Worm (Caenorhabditis elegans): ENCODE data around the gene msd-2.

Gene msd-2

ce11 chrIV:10059175-10059574 is 30.3 kb downstream of the msd-2 start:
- TF ChIP-seq flt-1 (GFP tag; IDR thresholded peaks at IDR 0.05) (no peak), tab-1 (GFP tag; IDR thresholded peaks at IDR 0.05) (no peak), ztf-23 (GFP tag; IDR thresholded peaks at IDR 0.05) (no peak), ztf-29 (GFP tag; IDR thresholded peaks at IDR 0.05) (no peak), klf-2 (GFP tag; conservative IDR thresholded peaks at IDR 0.05) (no peak), T22C8.4 (GFP tag; IDR thresholded peaks at IDR 0.05) (no peak), med-1 (GFP tag; optimal IDR thresholded peaks at IDR 0.05; ENCODE audit: insufficient read depth) (no peak), ref-1 (GFP tag; conservative IDR thresholded peaks at IDR 0.05) (no peak)

DNA sequence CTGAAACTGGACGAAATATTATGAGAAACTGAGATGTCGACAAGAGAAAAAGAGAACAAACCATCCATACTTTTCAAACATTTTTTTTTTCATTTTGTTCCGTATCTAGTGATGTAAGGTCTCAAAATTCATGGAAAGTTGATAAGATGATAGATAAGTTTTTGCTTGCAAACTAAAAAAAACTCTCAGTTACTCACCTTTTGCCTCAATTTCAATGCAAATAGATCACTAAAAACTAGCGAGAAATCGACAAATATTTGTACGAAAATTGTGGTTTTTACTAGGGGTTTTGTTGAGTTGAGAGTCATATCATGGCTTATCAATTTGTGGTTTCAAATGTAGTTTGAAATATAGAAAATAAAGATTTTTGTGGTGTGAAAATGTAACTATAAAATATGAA is 31.9 kb downstream of the msd-2 start:
- TF ChIP-seq tab-1 (GFP tag; IDR thresholded peaks at IDR 0.05) (no peak), med-1 (GFP tag; optimal IDR thresholded peaks at IDR 0.05; ENCODE audit: insufficient read depth) (no peak), cog-1 (tag; optimal IDR thresholded peaks at IDR 0.05) (no peak), ztf-23 (GFP tag; IDR thresholded peaks at IDR 0.05) (no peak), klf-2 (GFP tag; conservative IDR thresholded peaks at IDR 0.05) (no peak), T22C8.4 (GFP tag; IDR thresholded peaks at IDR 0.05) (no peak)

ce11 chrIV:10062728-10063127 is 33.8 kb downstream of the msd-2 start, which contains the start of gene ipla-7:
ipla-7 (minus strand) TSS chrIV:10062849.
- no peak for TF ChIP-seq cog-1 (tag; optimal IDR thresholded peaks at IDR 0.05)
- TF ChIP-seq ztf-29 (GFP tag; IDR thresholded peaks at IDR 0.05): no peak
- TF ChIP-seq ztf-23 (GFP tag; IDR thresholded peaks at IDR 0.05): no peak
- no peak for TF ChIP-seq klf-2 (GFP tag; conservative IDR thresholded peaks at IDR 0.05)
- TF ChIP-seq ref-1 (GFP tag; conservative IDR thresholded peaks at IDR 0.05): no peak
- no peak for TF ChIP-seq T22C8.4 (GFP tag; IDR thresholded peaks at IDR 0.05)
- TF ChIP-seq flt-1 (GFP tag; IDR thresholded peaks at IDR 0.05): no peak
- no peak for TF ChIP-seq tab-1 (GFP tag; IDR thresholded peaks at IDR 0.05)
- TF ChIP-seq med-1 (GFP tag; optimal IDR thresholded peaks at IDR 0.05; ENCODE audit: insufficient read depth): no peak

DNA sequence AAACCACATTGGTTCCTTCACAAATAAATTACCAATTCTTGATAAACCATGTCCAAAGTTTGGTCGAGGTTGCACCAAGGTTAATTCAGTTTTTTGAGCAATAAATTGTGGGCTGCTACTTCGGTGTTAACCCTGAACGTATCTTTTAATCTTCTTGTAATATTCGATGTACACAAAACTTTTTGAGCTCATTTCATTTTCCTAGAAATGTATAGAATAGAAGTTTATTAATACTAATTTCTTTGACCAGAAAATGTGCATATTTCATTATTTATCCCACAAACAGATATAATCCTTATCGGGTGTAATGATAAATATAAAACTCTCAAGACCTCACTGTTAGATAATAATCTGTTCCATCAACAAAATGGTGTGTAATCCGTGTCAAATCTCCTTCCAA is 35.1 kb downstream of the msd-2 start:
- TF ChIP-seq T22C8.4 (GFP tag; IDR thresholded peaks at IDR 0.05): no peak
- no peak for TF ChIP-seq ztf-23 (GFP tag; IDR thresholded peaks at IDR 0.05)
- no peak for TF ChIP-seq klf-2 (GFP tag; conservative IDR thresholded peaks at IDR 0.05)
- no peak for TF ChIP-seq cog-1 (tag; optimal IDR thresholded peaks at IDR 0.05)
- TF ChIP-seq med-1 (GFP tag; optimal IDR thresholded peaks at IDR 0.05; ENCODE audit: insufficient read depth): no peak
- TF ChIP-seq flt-1 (GFP tag; IDR thresholded peaks at IDR 0.05): no peak
- TF ChIP-seq tab-1 (GFP tag; IDR thresholded peaks at IDR 0.05): no peak
- no peak for TF ChIP-seq ztf-29 (GFP tag; IDR thresholded peaks at IDR 0.05)
- TF ChIP-seq ref-1 (GFP tag; conservative IDR thresholded peaks at IDR 0.05): no peak

ce11 chrIV:10065159-10065558 is 36.3 kb downstream of the msd-2 start:
- TF ChIP-seq med-1 (GFP tag; optimal IDR thresholded peaks at IDR 0.05; ENCODE audit: insufficient read depth) (no peak), ref-1 (GFP tag; conservative IDR thresholded peaks at IDR 0.05) (no peak), cog-1 (tag; optimal IDR thresholded peaks at IDR 0.05) (no peak), ztf-29 (GFP tag; IDR thresholded peaks at IDR 0.05) (no peak), ztf-23 (GFP tag; IDR thresholded peaks at IDR 0.05) (no peak), klf-2 (GFP tag; conservative IDR thresholded peaks at IDR 0.05) (no peak), flt-1 (GFP tag; IDR thresholded peaks at IDR 0.05) (no peak), T22C8.4 (GFP tag; IDR thresholded peaks at IDR 0.05) (no peak), tab-1 (GFP tag; IDR thresholded peaks at IDR 0.05) (no peak)

- TF ChIP-seq tab-1 (GFP tag; IDR thresholded peaks at IDR 0.05) (no peak), ztf-29 (GFP tag; IDR thresholded peaks at IDR 0.05) (no peak), ztf-23 (GFP tag; IDR thresholded peaks at IDR 0.05) (no peak), flt-1 (GFP tag; IDR thresholded peaks at IDR 0.05) (no peak), cog-1 (tag; optimal IDR thresholded peaks at IDR 0.05) (no peak), klf-2 (GFP tag; conservative IDR thresholded peaks at IDR 0.05) (no peak), ref-1 (GFP tag; conservative IDR thresholded peaks at IDR 0.05) (no peak), T22C8.4 (GFP tag; IDR thresholded peaks at IDR 0.05) (no peak), med-1 (GFP tag; optimal IDR thresholded peaks at IDR 0.05; ENCODE audit: insufficient read depth) (no peak)
These were observed 37.6 kb downstream of the msd-2 start for ce11 chrIV:10066456-10066855.

DNA sequence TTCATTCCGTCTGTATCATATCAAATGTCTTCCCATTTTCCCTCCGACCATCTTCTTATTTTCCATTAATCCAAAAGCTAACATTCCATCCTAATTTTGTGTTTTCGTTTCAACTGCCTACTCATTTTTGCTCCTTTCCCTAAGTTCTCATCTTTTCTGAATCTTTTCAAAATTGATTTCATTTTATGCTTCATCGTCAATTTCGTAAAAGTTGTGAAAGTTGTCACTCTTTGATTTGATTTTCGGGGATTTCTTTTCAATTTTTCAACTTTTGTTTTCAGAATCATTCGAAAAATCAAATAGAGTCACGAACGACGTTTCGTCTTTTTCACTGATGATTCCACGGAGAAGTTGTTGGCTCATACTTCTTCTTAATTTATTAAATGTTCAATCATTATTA is 38.7 kb downstream of the msd-2 start, which contains the start of gene cwn-2:
Gene cwn-2 (plus strand): TSS at position 276 of the 400 bp plus-strand sequence.
- no peak for TF ChIP-seq flt-1 (GFP tag; IDR thresholded peaks at IDR 0.05)
- TF ChIP-seq klf-2 (GFP tag; conservative IDR thresholded peaks at IDR 0.05): no peak
- TF ChIP-seq med-1 (GFP tag; optimal IDR thresholded peaks at IDR 0.05; ENCODE audit: insufficient read depth): no peak
- no peak for TF ChIP-seq tab-1 (GFP tag; IDR thresholded peaks at IDR 0.05)
- no peak for TF ChIP-seq ztf-29 (GFP tag; IDR thresholded peaks at IDR 0.05)
- no peak for TF ChIP-seq ref-1 (GFP tag; conservative IDR thresholded peaks at IDR 0.05)
- no peak for TF ChIP-seq ztf-23 (GFP tag; IDR thresholded peaks at IDR 0.05)
- no peak for TF ChIP-seq T22C8.4 (GFP tag; IDR thresholded peaks at IDR 0.05)
- no peak for TF ChIP-seq cog-1 (tag; optimal IDR thresholded peaks at IDR 0.05)

- TF ChIP-seq cog-1 (tag; optimal IDR thresholded peaks at IDR 0.05): no peak
- TF ChIP-seq tab-1 (GFP tag; IDR thresholded peaks at IDR 0.05): no peak
- no peak for TF ChIP-seq T22C8.4 (GFP tag; IDR thresholded peaks at IDR 0.05)
- no peak for TF ChIP-seq ztf-23 (GFP tag; IDR thresholded peaks at IDR 0.05)
- no peak for TF ChIP-seq ztf-29 (GFP tag; IDR thresholded peaks at IDR 0.05)
- no peak for TF ChIP-seq med-1 (GFP tag; optimal IDR thresholded peaks at IDR 0.05; ENCODE audit: insufficient read depth)
These were observed 39.4 kb downstream of the msd-2 start for ce11 chrIV:10068266-10068665.

ce11 chrIV:10072527-10072926 is 43.6 kb downstream of the msd-2 start, which contains the start of gene W01B6.3:
W01B6.3 (minus strand) TSS chrIV:10072627.
- TF ChIP-seq cog-1 (tag; optimal IDR thresholded peaks at IDR 0.05) (no peak), ztf-23 (GFP tag; IDR thresholded peaks at IDR 0.05) (no peak), flt-1 (GFP tag; IDR thresholded peaks at IDR 0.05) (no peak)

ce11 chrIV:10075034-10075510 is 46.2 kb downstream of the msd-2 start, which contains the start of the genes ttbk-4 and W01B6.4:
ttbk-4 (minus strand) TSS chrIV:10075134.
W01B6.4 (plus strand) TSS chrIV:10075460.
- TF ChIP-seq ztf-29 (GFP tag; IDR thresholded peaks at IDR 0.05) (no peak), med-1 (GFP tag; optimal IDR thresholded peaks at IDR 0.05; ENCODE audit: insufficient read depth) (no peak), ztf-23 (GFP tag; IDR thresholded peaks at IDR 0.05) (no peak), cog-1 (tag; optimal IDR thresholded peaks at IDR 0.05) (no peak), flt-1 (GFP tag; IDR thresholded peaks at IDR 0.05) (no peak), T22C8.4 (GFP tag; IDR thresholded peaks at IDR 0.05) (no peak), tab-1 (GFP tag; IDR thresholded peaks at IDR 0.05) (no peak), klf-2 (GFP tag; conservative IDR thresholded peaks at IDR 0.05) (no peak), ref-1 (GFP tag; conservative IDR thresholded peaks at IDR 0.05) (no peak)
